Fruit fly (Drosophila melanogaster) whole organism, embryonic: ENCODE data around the gene CG32040.

Source experiments
- Ada2b ChIP-seq: fragments of 200-800 bp; sonication (Bioruptor generic); IDR thresholded peaks from 2 replicates; pipeline ENCODE4 v1.3.6; 2022; ENCODE audit warnings: missing biosample characterization, missing genetic modification characterization
- C15 ChIP-seq: fragments of 200-800 bp; sonication (Bioruptor generic); IDR thresholded peaks from 3 replicates; pipeline ENCODE4 v1.3.6; 2022; ENCODE audit warnings: missing biosample characterization, missing genetic modification characterization
- CG10267 ChIP-seq: fragments of 200-800 bp; sonication (Bioruptor generic); optimal IDR thresholded peaks from 2 replicates; lab custom pipeline; 2018; ENCODE audit warnings: missing biosample characterization, mild to moderate bottlenecking, missing genetic modification characterization, moderate library complexity
- CG11085 ChIP-seq: fragments of 200-800 bp; sonication (Bioruptor generic); IDR thresholded peaks from 2 replicates; pipeline ENCODE4 v1.3.6; 2022; ENCODE audit warnings: missing biosample characterization, missing genetic modification characterization
- CG11398 ChIP-seq: fragments of 200-800 bp; sonication (Bioruptor generic); optimal IDR thresholded peaks from 2 replicates; lab custom pipeline; 2016; ENCODE audit warnings: missing biosample characterization, missing genetic modification characterization
- CG11504 ChIP-seq: fragments of 200-800 bp; sonication (Bioruptor generic); optimal IDR thresholded peaks from 3 replicates; lab custom pipeline; 2019; ENCODE audit warnings: missing biosample characterization, mild to moderate bottlenecking, missing genetic modification characterization, moderate library complexity
- CG12769 ChIP-seq: fragments of 200-800 bp; sonication (Bioruptor generic); optimal IDR thresholded peaks from 2 replicates; lab custom pipeline; 2019; ENCODE audit warnings: missing biosample characterization, mild to moderate bottlenecking, missing genetic modification characterization, moderate library complexity
- CG13287 ChIP-seq: fragments of 200-800 bp; sonication (Bioruptor generic); IDR thresholded peaks from 2 replicates; pipeline ENCODE4 v1.3.6; 2022; ENCODE audit warnings: missing biosample characterization, missing genetic modification characterization; ENCODE audit not compliant: partially characterized antibody
- CG17328 ChIP-seq: fragments of 200-800 bp; sonication (Bioruptor generic); IDR thresholded peaks from 2 replicates; pipeline ENCODE4 v1.3.6; 2022; ENCODE audit warnings: missing biosample characterization, missing genetic modification characterization
- CG17829 ChIP-seq: fragments of 200-800 bp; optimal IDR thresholded peaks from 2 replicates; lab custom pipeline; 2019; ENCODE audit warnings: missing biosample characterization, mild to moderate bottlenecking, missing genetic modification characterization, moderate library complexity
- CG2202 ChIP-seq: fragments of 200-800 bp; sonication (Bioruptor generic); optimal IDR thresholded peaks from 2 replicates; lab custom pipeline; 2018; ENCODE audit warnings: missing biosample characterization, mild to moderate bottlenecking, missing genetic modification characterization
- CG30403 ChIP-seq: fragments of 200-800 bp; sonication (Bioruptor generic); optimal IDR thresholded peaks from 3 replicates; lab custom pipeline; 2016; ENCODE audit warnings: missing biosample characterization, missing genetic modification characterization
- CG34376 ChIP-seq: fragments of 200-800 bp; sonication (Bioruptor generic); optimal IDR thresholded peaks from 2 replicates; lab custom pipeline; 2018; ENCODE audit warnings: missing biosample characterization, mild to moderate bottlenecking, missing genetic modification characterization
- CG4854 ChIP-seq: fragments of 200-800 bp; sonication (Bioruptor generic); optimal IDR thresholded peaks from 2 replicates; lab custom pipeline; 2016; ENCODE audit warnings: missing biosample characterization, missing genetic modification characterization, inconsistent platforms
- CG7556 ChIP-seq: fragments of 200-800 bp; sonication (Bioruptor generic); optimal IDR thresholded peaks from 2 replicates; lab custom pipeline; 2017; ENCODE audit warnings: missing biosample characterization, mild to moderate bottlenecking, missing genetic modification characterization
- CG7839 ChIP-seq: fragments of 200-800 bp; sonication (Bioruptor generic); optimal IDR thresholded peaks from 3 replicates; lab custom pipeline; 2018; ENCODE audit warnings: missing biosample characterization, mild to moderate bottlenecking, missing genetic modification characterization, moderate library complexity
- CG8089 ChIP-seq: fragments of 200-800 bp; sonication (Bioruptor generic); optimal IDR thresholded peaks from 3 replicates; lab custom pipeline; 2016; ENCODE audit warnings: missing biosample characterization, missing genetic modification characterization
- CG8281 ChIP-seq: fragments of 200-800 bp; sonication (Bioruptor generic); optimal IDR thresholded peaks from 2 replicates; lab custom pipeline; 2018; ENCODE audit warnings: missing biosample characterization, mild to moderate bottlenecking, missing genetic modification characterization, moderate library complexity
- CG9609 ChIP-seq: fragments of 200-800 bp; sonication (Bioruptor generic); optimal IDR thresholded peaks from 3 replicates; lab custom pipeline; 2016; ENCODE audit warnings: missing biosample characterization, missing genetic modification characterization
- CG9727 ChIP-seq: fragments of 200-800 bp; sonication (Bioruptor generic); optimal IDR thresholded peaks from 3 replicates; lab custom pipeline; 2017; ENCODE audit warnings: missing biosample characterization, mild to moderate bottlenecking, missing genetic modification characterization
- CG9932 ChIP-seq: fragments of 200-800 bp; sonication (Bioruptor generic); IDR thresholded peaks from 2 replicates; pipeline ENCODE4 v1.3.6; 2022; ENCODE audit warnings: missing biosample characterization, missing genetic modification characterization
- CTCF ChIP-seq: fragments of 200-800 bp; sonication (Bioruptor generic); optimal IDR thresholded peaks from 2 replicates; lab custom pipeline; 2017; ENCODE audit warnings: missing biosample characterization, mild to moderate bottlenecking, missing genetic modification characterization, moderate library complexity
- CoRest ChIP-seq: fragments of 200-800 bp; sonication (Bioruptor generic); optimal IDR thresholded peaks from 3 replicates; lab custom pipeline; 2018; ENCODE audit warnings: missing biosample characterization, mild to moderate bottlenecking, missing genetic modification characterization, moderate library complexity
- D19A ChIP-seq: fragments of 200-800 bp; optimal IDR thresholded peaks from 3 replicates; lab custom pipeline; 2019; ENCODE audit warnings: missing biosample characterization, mild to moderate bottlenecking, missing genetic modification characterization, moderate library complexity
- Dek ChIP-seq: fragments of 200-800 bp; sonication (Bioruptor generic); optimal IDR thresholded peaks from 3 replicates; lab custom pipeline; 2019; ENCODE audit warnings: missing biosample characterization, mild to moderate bottlenecking, missing genetic modification characterization, moderate library complexity
- Ets65A ChIP-seq: fragments of 200-800 bp; sonication (Bioruptor generic); peaks from one replicate; lab custom pipeline; 2016; ENCODE audit warnings: missing biosample characterization, missing genetic modification characterization
- Hr3 ChIP-seq: fragments of 200-800 bp; sonication (Bioruptor generic); optimal IDR thresholded peaks from 3 replicates; lab custom pipeline; 2016; ENCODE audit warnings: missing biosample characterization, missing genetic modification characterization
- Lpt ChIP-seq: fragments of >200 bp; optimal IDR thresholded peaks from 2 replicates; lab custom pipeline; 2018; ENCODE audit warnings: missing biosample characterization, missing genetic modification characterization
- Mes4 ChIP-seq: fragments of 200-800 bp; sonication (Bioruptor generic); optimal IDR thresholded peaks from 2 replicates; lab custom pipeline; 2016; ENCODE audit warnings: missing biosample characterization, missing genetic modification characterization
- Mrtf ChIP-seq: fragments of 200-800 bp; sonication (Bioruptor generic); IDR thresholded peaks from 3 replicates; pipeline ENCODE4 v1.3.6; 2022; ENCODE audit warnings: missing biosample characterization, missing genetic modification characterization
- NC2β ChIP-seq: fragments of 200-800 bp; sonication (Bioruptor generic); optimal IDR thresholded peaks from 2 replicates; lab custom pipeline; 2016; ENCODE audit warnings: missing biosample characterization, missing genetic modification characterization
- NfI ChIP-seq: fragments of 200-800 bp; sonication (Bioruptor generic); optimal IDR thresholded peaks from 3 replicates; lab custom pipeline; 2018; ENCODE audit warnings: missing biosample characterization, mild to moderate bottlenecking, missing genetic modification characterization, moderate library complexity
- PHDP ChIP-seq: fragments of 200-800 bp; sonication (Bioruptor generic); optimal IDR thresholded peaks from 3 replicates; lab custom pipeline; 2018; ENCODE audit warnings: missing biosample characterization, mild to moderate bottlenecking, missing genetic modification characterization, moderate library complexity
- Vsx1 ChIP-seq: fragments of 200-800 bp; sonication (Bioruptor generic); optimal IDR thresholded peaks from 2 replicates; lab custom pipeline; 2017; ENCODE audit warnings: missing biosample characterization, mild to moderate bottlenecking, missing genetic modification characterization, missing genetic modification reagents
- bab2 ChIP-seq: fragments of 200-800 bp; sonication (Bioruptor generic); optimal IDR thresholded peaks from 2 replicates; lab custom pipeline; 2016; ENCODE audit warnings: missing biosample characterization, missing genetic modification characterization
- cato ChIP-seq: fragments of 200-800 bp; sonication (Bioruptor generic); optimal IDR thresholded peaks from 2 replicates; lab custom pipeline; 2016; ENCODE audit warnings: missing biosample characterization, missing genetic modification characterization, borderline replicate concordance
- chif ChIP-seq, 2 experiments: fragments of 200-800 bp; sonication (Bioruptor generic); optimal IDR thresholded peaks; 3 replicates each; lab custom pipeline; 2016; ENCODE audit warnings: missing biosample characterization in 2 of 2, missing genetic modification characterization in 2 of 2
- dan ChIP-seq: fragments of 200-800 bp; sonication (Bioruptor generic); IDR thresholded peaks from 2 replicates; pipeline ENCODE4 v1.3.6; 2022; ENCODE audit warnings: missing biosample characterization, missing genetic modification characterization
- dati ChIP-seq: fragments of 200-800 bp; sonication (Bioruptor generic); IDR thresholded peaks from 2 replicates; pipeline ENCODE4 v1.3.6; 2022; ENCODE audit warnings: missing biosample characterization, missing genetic modification characterization
- gro ChIP-seq: fragments of 200-800 bp; sonication (Bioruptor generic); optimal IDR thresholded peaks from 2 replicates; lab custom pipeline; 2016; ENCODE audit warnings: missing biosample characterization, missing genetic modification characterization
- hkb ChIP-seq, 2 experiments: fragments of 200-800 bp in 1 of 2; fragments of >200 bp in 1 of 2; sonication (Bioruptor generic) in 1 of 2; IDR thresholded peaks in 1 of 2; optimal IDR thresholded peaks in 1 of 2; 2 replicates each; pipeline versions ENCODE4 v1.3.6 to Lab custom; 2017 to 2022; ENCODE audit warnings: missing biosample characterization in 1 of 2, missing genetic modification characterization in 1 of 2
- lbe ChIP-seq: fragments of 200-800 bp; sonication (Bioruptor generic); optimal IDR thresholded peaks from 2 replicates; lab custom pipeline; 2016; ENCODE audit warnings: missing biosample characterization, mild to moderate bottlenecking, missing genetic modification characterization
- pros ChIP-seq: fragments of 200-800 bp; sonication (Bioruptor generic); optimal IDR thresholded peaks from 3 replicates; lab custom pipeline; 2019; ENCODE audit warnings: missing biosample characterization, mild to moderate bottlenecking, missing genetic modification characterization, moderate library complexity
- ranshi ChIP-seq: fragments of 200-800 bp; sonication (Bioruptor generic); IDR thresholded peaks from 2 replicates; pipeline ENCODE4 v1.3.6; 2022; ENCODE audit warnings: missing biosample characterization, missing genetic modification characterization
- ro ChIP-seq: fragments of 200-800 bp; sonication (Bioruptor generic); IDR thresholded peaks from 2 replicates; pipeline ENCODE4 v1.3.6; 2022; ENCODE audit warnings: missing biosample characterization, missing genetic modification characterization
- sima ChIP-seq: fragments of 200-800 bp; sonication (Bioruptor generic); optimal IDR thresholded peaks from 2 replicates; lab custom pipeline; 2016; ENCODE audit warnings: missing biosample characterization, missing genetic modification characterization
- so ChIP-seq: fragments of 200-800 bp; sonication (Bioruptor generic); IDR thresholded peaks from 3 replicates; pipeline ENCODE4 v1.3.6; 2022; ENCODE audit warnings: missing biosample characterization, missing genetic modification characterization
- sqz ChIP-seq: fragments of 200-800 bp; sonication (Bioruptor generic); optimal IDR thresholded peaks from 3 replicates; lab custom pipeline; 2018; ENCODE audit warnings: missing biosample characterization, mild to moderate bottlenecking, missing genetic modification characterization
- sr ChIP-seq: fragments of 200-800 bp; sonication (Bioruptor generic); IDR thresholded peaks from 3 replicates; pipeline ENCODE4 v1.3.6; 2022; ENCODE audit warnings: missing biosample characterization, missing genetic modification characterization
- z ChIP-seq: fragments of 200-800 bp; sonication (Bioruptor generic); IDR thresholded peaks from 3 replicates; pipeline ENCODE4 v1.3.6; 2022; ENCODE audit warnings: missing biosample characterization, missing genetic modification characterization
- zfh1 ChIP-seq: fragments of 200-800 bp; sonication (Bioruptor generic); IDR thresholded peaks from 3 replicates; pipeline ENCODE4 v1.3.6; 2022; ENCODE audit warnings: missing biosample characterization, missing genetic modification characterization

The CG32040 gene

DNA sequence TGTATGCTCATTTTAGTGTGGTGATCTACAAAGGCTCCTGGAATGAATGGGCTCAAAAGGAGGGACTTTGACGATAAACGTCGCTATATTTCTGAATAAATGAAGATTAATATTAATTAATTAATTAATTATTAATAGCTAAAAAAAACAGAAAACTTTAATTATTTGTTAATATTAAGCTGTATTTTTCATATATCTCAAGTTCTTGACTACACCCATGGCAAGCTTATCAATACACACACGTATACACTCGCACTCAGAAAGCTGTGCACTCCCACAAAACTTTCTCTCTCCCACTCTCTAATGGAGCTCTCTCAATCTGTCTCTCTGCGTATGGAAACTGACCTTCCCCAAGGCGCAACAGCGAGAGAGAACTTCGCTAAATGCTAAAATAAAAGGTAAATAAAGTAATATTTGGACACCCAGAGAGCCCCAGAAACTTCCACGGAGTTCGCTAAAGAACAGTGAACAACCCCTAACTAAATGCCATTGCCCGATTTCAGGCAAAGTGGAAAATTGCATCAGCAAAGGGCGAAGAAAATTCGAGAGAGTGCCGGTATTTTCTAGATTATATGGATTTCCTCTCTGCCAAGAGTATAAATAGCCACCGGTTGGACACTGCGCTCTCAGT lies 19.7 kb downstream of the CG32040 start (continued):
- no peak for TF ChIP-seq Ets65A
- TF ChIP-seq sr (GFP tag; lab: Robert Waterston, UW): peak; percentile 23; the same call in 1 of the 3 replicates
- peak; percentile 73 for TF ChIP-seq PHDP
- TF ChIP-seq ranshi: peak; percentile 66
- no peak for TF ChIP-seq CG11398 (GFP tag; lab: Kevin White, UChicago)
- peak; percentile 23 for TF ChIP-seq Dek (tag; lab: Kevin White, UChicago)
- no peak for TF ChIP-seq gro (GFP tag; lab: Kevin White, UChicago)
- no peak for TF ChIP-seq CG12769
- no peak for TF ChIP-seq CG11085 (GFP tag; lab: Robert Waterston, UW)
- TF ChIP-seq CTCF (GFP tag; lab: Kevin White, UChicago): peak; percentile 2
- TF ChIP-seq sqz: no peak
- no peak for TF ChIP-seq C15
- peak; percentile 81 for TF ChIP-seq CG17328
- TF ChIP-seq CG34376: peak; percentile 18
- TF ChIP-seq ro (GFP tag; lab: Robert Waterston, UW): peak; percentile 67; the same call in 1 of the 2 replicates
- TF ChIP-seq NfI (GFP tag; lab: Kevin White, UChicago): peak; percentile 67
- TF ChIP-seq CG9932 (GFP tag; lab: Robert Waterston, UW): peak; percentile 61
- peak in 1 of 2 experiments; percentile 12 for TF ChIP-seq chif (GFP tag; optimal IDR thresholded peaks at IDR 0.05; lab: Kevin White, UChicago)
- TF ChIP-seq Mrtf (GFP tag; lab: Robert Waterston, UW): peak; percentile 18; the same call in 1 of the 3 replicates
- TF ChIP-seq Lpt (GFP tag; lab: Kevin White, UChicago): no peak
- peak; percentile 18 for TF ChIP-seq cato (GFP tag; lab: Kevin White, UChicago)
- no peak for TF ChIP-seq CG4854 (GFP tag; lab: Kevin White, UChicago)
- no peak for TF ChIP-seq CG8089 (GFP tag; lab: Kevin White, UChicago)
- peak; percentile 67 for TF ChIP-seq CG17829 (tag; lab: Kevin White, UChicago)
- TF ChIP-seq bab2 (GFP tag; lab: Kevin White, UChicago): peak; percentile 17
- peak; percentile 5 for TF ChIP-seq NC2β (GFP tag; lab: Kevin White, UChicago)
- TF ChIP-seq pros (GFP tag; lab: Kevin White, UChicago): no peak
- TF ChIP-seq Vsx1 (GFP tag; lab: Kevin White, UChicago): peak; percentile 66
- TF ChIP-seq CG9609 (GFP tag; lab: Kevin White, UChicago): no peak
- peak; percentile 69 for TF ChIP-seq CoRest
- TF ChIP-seq dan (GFP tag; lab: Robert Waterston, UW): no peak
- TF ChIP-seq dati (GFP tag; lab: Robert Waterston, UW): no peak; the same call in 1 of the 2 replicates
- peak; percentile 77 for TF ChIP-seq zfh1 (GFP tag; lab: Robert Waterston, UW)
- TF ChIP-seq Hr3: peak; percentile 37
- peak; percentile 77 for TF ChIP-seq CG7556 (GFP tag; lab: Kevin White, UChicago)
- peak; percentile 75 for TF ChIP-seq CG7839 (tag; lab: Kevin White, UChicago)
- TF ChIP-seq z (GFP tag; lab: Robert Waterston, UW): 0 out of 3 replicates have a peak, but pooled peaks have one; percentile 7
- TF ChIP-seq CG30403 (GFP tag; lab: Kevin White, UChicago): peak; percentile 67
- TF ChIP-seq CG11504 (tag; lab: Kevin White, UChicago): peak; percentile 74
- TF ChIP-seq Mes4 (GFP tag; lab: Kevin White, UChicago): no peak
- TF ChIP-seq sima (GFP tag; lab: Kevin White, UChicago): no peak
- TF ChIP-seq CG9727 (GFP tag; lab: Kevin White, UChicago): peak; percentile 66
- peak; percentile 52 for TF ChIP-seq CG13287 (GFP tag; lab: Robert Waterston, UW)
- peak; percentile 1 for TF ChIP-seq CG2202
- TF ChIP-seq Ada2b (GFP tag; lab: Robert Waterston, UW): peak; percentile 81
- no peak for TF ChIP-seq hkb (optimal IDR thresholded peaks at IDR 0.05; lab: Kevin White, UChicago)
- peak; percentile 72 for TF ChIP-seq hkb (GFP tag; IDR thresholded peaks at IDR 0.05; lab: Robert Waterston, UW)
- peak; percentile 61 for TF ChIP-seq CG10267 (tag; lab: Kevin White, UChicago)
- TF ChIP-seq so: peak; percentile 80
- TF ChIP-seq lbe (GFP tag; lab: Kevin White, UChicago): peak; percentile 74
- TF ChIP-seq D19A: peak; percentile 6
- peak; percentile 9 for TF ChIP-seq CG8281 (tag; lab: Kevin White, UChicago)
